Worm (Caenorhabditis elegans) whole organism, L4/young adult: ENCODE results near the gene F11E6.8.

Experiments used
- W03F9.2 ChIP-seq: fragments of 150-350 bp; optimal IDR thresholded peaks from 2 replicates; lab custom pipeline; 2014; ENCODE audit warnings: missing biosample characterization, missing genetic modification characterization
- him-1 ChIP-seq: sonication (generic microtip); optimal IDR thresholded peaks from 2 replicates; lab custom pipeline; 2016; ENCODE audit warnings: missing genotype, missing genetic modification reagents, missing genetic modification characterization, missing compliant biosample characterization

ce11 chrIV:17465886-17466285 is 15.5 kb upstream of the F11E6.8 start, which contains the start of gene F11E6.6:
- TF ChIP-seq W03F9.2 (tag; lab: Kevin White, UChicago), result no peak
- no peak for TF ChIP-seq him-1
